Fruit fly (Drosophila melanogaster) whole organism, wandering third instar larva: ENCODE measurements around the gene His3.3B.
A peak's percentile ranks its signal among the peaks of the same experiment; 100 is the strongest.

Source experiments
- Abd-B ChIP-seq: fragments of >200 bp; optimal IDR thresholded peaks from 2 replicates; lab custom pipeline; 2017; ENCODE audit warnings: missing biosample characterization, missing genetic modification characterization
- CG32264 ChIP-seq: fragments of 200-800 bp; sonication (Bioruptor generic); optimal IDR thresholded peaks from 2 replicates; lab custom pipeline; 2016; ENCODE audit warnings: missing biosample characterization, missing genetic modification characterization
- CrebA ChIP-seq: fragments of 200-800 bp; sonication (Bioruptor generic); optimal IDR thresholded peaks from 2 replicates; lab custom pipeline; 2016; ENCODE audit warnings: missing biosample characterization, mild to moderate bottlenecking, missing genetic modification characterization, borderline replicate concordance
- Dfd ChIP-seq: fragments of >200 bp; optimal IDR thresholded peaks from 2 replicates; lab custom pipeline; 2017; ENCODE audit warnings: missing biosample characterization, missing genetic modification characterization
- Dif ChIP-seq: fragments of 200-275, 200-300 bp; sonication (Bioruptor generic); optimal IDR thresholded peaks from 2 replicates; lab custom pipeline; 2018; ENCODE audit warnings: missing biosample characterization, missing genetic modification characterization; ENCODE audit not compliant: partially characterized antibody
- GATAd ChIP-seq: sonication (Bioruptor generic); optimal IDR thresholded peaks from 2 replicates; lab custom pipeline; 2016; ENCODE audit warnings: missing biosample characterization, missing genetic modification characterization
- HLH106 ChIP-seq: fragments of 200-800 bp; optimal IDR thresholded peaks from 3 replicates; lab custom pipeline; 2019; ENCODE audit warnings: missing biosample characterization, mild to moderate bottlenecking, missing genetic modification characterization, moderate library complexity
- Hnf4 ChIP-seq: fragments of 200-800 bp; sonication (Bioruptor generic); optimal IDR thresholded peaks from 2 replicates; lab custom pipeline; 2016; ENCODE audit warnings: missing biosample characterization, mild to moderate bottlenecking, missing genetic modification characterization
- Hr78 ChIP-seq: fragments of >200 bp; optimal IDR thresholded peaks from 2 replicates; lab custom pipeline; 2017; ENCODE audit warnings: missing biosample characterization, missing genetic modification characterization
- Hr83 ChIP-seq: fragments of 200-300 bp; sonication (Bioruptor generic); optimal IDR thresholded peaks from 2 replicates; lab custom pipeline; 2016; ENCODE audit warnings: missing biosample characterization, mild to moderate bottlenecking, missing genetic modification characterization, moderate library complexity; ENCODE audit not compliant: poor library complexity, severe bottlenecking
- Jra ChIP-seq: sonication (Bioruptor generic); optimal IDR thresholded peaks from 2 replicates; lab custom pipeline; 2016; ENCODE audit warnings: missing biosample characterization, missing genetic modification characterization
- Mio ChIP-seq: sonication (Bioruptor generic); optimal IDR thresholded peaks from 2 replicates; lab custom pipeline; 2016; ENCODE audit warnings: missing biosample characterization, missing genetic modification characterization
- Myc ChIP-seq: fragments of >200 bp; optimal IDR thresholded peaks from 2 replicates; lab custom pipeline; 2017
- N ChIP-seq: fragments of >200 bp; optimal IDR thresholded peaks from 2 replicates; lab custom pipeline; 2018; ENCODE audit warnings: missing biosample characterization, missing external identifiers, missing genetic modification characterization
- OdsH ChIP-seq: fragments of 200-800 bp; sonication (Bioruptor generic); optimal IDR thresholded peaks from 2 replicates; lab custom pipeline; 2016; ENCODE audit warnings: missing biosample characterization, mild to moderate bottlenecking, missing genetic modification characterization
- Rel ChIP-seq, 2 experiments: fragments of 200-800 bp; sonication (Bioruptor generic) in 1 of 2; optimal IDR thresholded peaks; 2 replicates in 1 of 2; 3 replicates in 1 of 2; lab custom pipeline; 2016 to 2019; ENCODE audit warnings: mild to moderate bottlenecking in 2 of 2, missing biosample characterization in 2 of 2, missing genetic modification characterization in 2 of 2, moderate library complexity in 1 of 2
- Sp1 ChIP-seq: fragments of 200-800 bp; sonication (Bioruptor generic); optimal IDR thresholded peaks from 3 replicates; lab custom pipeline; 2019; ENCODE audit warnings: missing biosample characterization, mild to moderate bottlenecking, missing genetic modification characterization, moderate library complexity
- br ChIP-seq: fragments of 200-800 bp; sonication (Bioruptor generic); optimal IDR thresholded peaks from 2 replicates; lab custom pipeline; 2016; ENCODE audit warnings: missing biosample characterization, missing genetic modification characterization
- brk ChIP-seq: fragments of 200-800 bp; sonication (Bioruptor generic); optimal IDR thresholded peaks from 2 replicates; lab custom pipeline; 2016; ENCODE audit warnings: missing biosample characterization, mild to moderate bottlenecking, missing genetic modification characterization
- dl ChIP-seq, 2 experiments: fragments of 175-275, 200-275 bp in 1 of 2; fragments of 200-275 bp in 1 of 2; sonication (Bioruptor generic); optimal IDR thresholded peaks; lab custom pipeline; 2018; ENCODE audit warnings: mild to moderate bottlenecking in 2 of 2, missing biosample characterization in 2 of 2, missing genetic modification characterization in 2 of 2, moderate library complexity in 2 of 2; ENCODE audit not compliant: partially characterized antibody in 2 of 2, insufficient read depth in 1 of 2
- dmrt93B ChIP-seq: fragments of 200-800 bp; sonication (Bioruptor generic); optimal IDR thresholded peaks from 2 replicates; lab custom pipeline; 2018; ENCODE audit warnings: missing biosample characterization, mild to moderate bottlenecking, missing genetic modification characterization
- dsf ChIP-seq: sonication (Bioruptor generic); optimal IDR thresholded peaks from 2 replicates; lab custom pipeline; 2016; ENCODE audit warnings: missing biosample characterization, missing genetic modification characterization, borderline replicate concordance
- ey ChIP-seq: fragments of 200-800 bp; sonication (Bioruptor generic); optimal IDR thresholded peaks from 2 replicates; lab custom pipeline; 2016; ENCODE audit warnings: missing biosample characterization, missing genetic modification characterization
- foxo ChIP-seq, 2 experiments: fragments of 200-800 bp; sonication (Bioruptor generic); optimal IDR thresholded peaks; 2 replicates in 1 of 2; 3 replicates in 1 of 2; lab custom pipeline; 2016 to 2017; ENCODE audit warnings: missing biosample characterization in 2 of 2, missing genetic modification characterization in 2 of 2
- fru ChIP-seq: fragments of 200-800 bp; sonication (Bioruptor generic); optimal IDR thresholded peaks from 3 replicates; lab custom pipeline; 2016; ENCODE audit warnings: missing biosample characterization, mild to moderate bottlenecking, missing genetic modification characterization
- h ChIP-seq: fragments of 200-800 bp; sonication (Bioruptor generic); optimal IDR thresholded peaks from 3 replicates; lab custom pipeline; 2016; ENCODE audit warnings: missing biosample characterization, mild to moderate bottlenecking, missing genetic modification characterization
- jim ChIP-seq: fragments of 175-275, 200-325 bp; sonication (Bioruptor generic); optimal IDR thresholded peaks from 2 replicates; lab custom pipeline; 2016; ENCODE audit warnings: missing biosample characterization, mild to moderate bottlenecking, missing genetic modification characterization
- lola ChIP-seq: fragments of >200 bp; optimal IDR thresholded peaks from 2 replicates; lab custom pipeline; 2017; ENCODE audit warnings: missing biosample characterization, missing genetic modification characterization
- pan ChIP-seq: fragments of >200 bp; optimal IDR thresholded peaks from 2 replicates; lab custom pipeline; 2017
- psq ChIP-seq: fragments of 200-800 bp; sonication (Bioruptor generic); optimal IDR thresholded peaks from 3 replicates; lab custom pipeline; 2017; ENCODE audit warnings: missing biosample characterization, mild to moderate bottlenecking, missing genetic modification characterization, moderate library complexity
- rgr ChIP-seq: fragments of 200-800 bp; sonication (Bioruptor generic); optimal IDR thresholded peaks from 3 replicates; lab custom pipeline; 2016; ENCODE audit warnings: missing biosample characterization, mild to moderate bottlenecking, missing genetic modification characterization
- sage ChIP-seq: fragments of 200-800 bp; sonication (Bioruptor generic); optimal IDR thresholded peaks from 2 replicates; lab custom pipeline; 2016; ENCODE audit warnings: missing biosample characterization, mild to moderate bottlenecking, missing genetic modification characterization
- sv ChIP-seq: fragments of 200-800 bp; sonication (Bioruptor generic); optimal IDR thresholded peaks from 3 replicates; lab custom pipeline; 2016; ENCODE audit warnings: missing biosample characterization, missing genetic modification characterization
- usp ChIP-seq: fragments of >200 bp; optimal IDR thresholded peaks from 2 replicates; lab custom pipeline; 2017; ENCODE audit warnings: missing biosample characterization, missing genetic modification characterization
- woc ChIP-seq: sonication (Bioruptor generic); optimal IDR thresholded peaks from 2 replicates; lab custom pipeline; 2016; ENCODE audit warnings: missing biosample characterization, mild to moderate bottlenecking, missing genetic modification characterization

His3.3B gene

DNA sequence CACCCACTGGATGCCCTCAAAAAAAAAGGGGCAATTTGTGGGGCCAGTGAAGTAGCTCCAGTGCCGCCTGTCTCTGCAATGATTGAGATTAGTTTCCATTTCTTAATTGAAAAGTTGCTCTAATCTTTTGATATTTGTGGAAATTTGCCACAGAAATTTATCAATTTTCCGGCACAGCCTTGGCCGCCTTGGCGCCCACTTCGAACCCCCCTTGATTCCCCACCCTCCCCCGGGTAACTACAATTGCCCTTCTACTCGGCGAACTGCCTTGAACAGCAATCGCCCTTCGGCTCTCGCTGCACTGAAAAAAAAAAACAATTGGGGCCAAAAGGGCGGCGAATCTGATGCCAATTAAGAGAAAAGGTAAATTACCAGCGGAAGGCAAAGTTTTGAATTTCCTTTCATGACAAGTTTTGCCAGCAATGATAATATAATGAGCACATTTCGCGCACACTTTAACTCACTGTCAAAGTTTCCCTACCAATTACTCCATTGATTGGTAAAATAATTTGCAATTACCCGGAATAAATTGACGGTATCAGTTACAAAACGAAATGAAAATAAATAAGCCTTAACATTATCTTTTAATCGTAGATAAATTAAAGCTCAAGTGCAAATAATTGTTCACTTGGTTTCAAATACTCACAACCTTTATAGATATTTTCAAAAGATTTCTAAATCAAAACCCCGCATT, 36.7 kb downstream of the His3.3B start:
- TF ChIP-seq Hr83 (no peak), Jra (GFP tag; lab: Kevin White, UChicago) (no peak), HLH106 (tag; lab: Kevin White, UChicago) (no peak), Dfd (no peak), CrebA (no peak), pan (lab: Kevin White, UChicago) (no peak), usp (no peak)
- TF ChIP-seq, all 38 proteins: peak for 0

DNA sequence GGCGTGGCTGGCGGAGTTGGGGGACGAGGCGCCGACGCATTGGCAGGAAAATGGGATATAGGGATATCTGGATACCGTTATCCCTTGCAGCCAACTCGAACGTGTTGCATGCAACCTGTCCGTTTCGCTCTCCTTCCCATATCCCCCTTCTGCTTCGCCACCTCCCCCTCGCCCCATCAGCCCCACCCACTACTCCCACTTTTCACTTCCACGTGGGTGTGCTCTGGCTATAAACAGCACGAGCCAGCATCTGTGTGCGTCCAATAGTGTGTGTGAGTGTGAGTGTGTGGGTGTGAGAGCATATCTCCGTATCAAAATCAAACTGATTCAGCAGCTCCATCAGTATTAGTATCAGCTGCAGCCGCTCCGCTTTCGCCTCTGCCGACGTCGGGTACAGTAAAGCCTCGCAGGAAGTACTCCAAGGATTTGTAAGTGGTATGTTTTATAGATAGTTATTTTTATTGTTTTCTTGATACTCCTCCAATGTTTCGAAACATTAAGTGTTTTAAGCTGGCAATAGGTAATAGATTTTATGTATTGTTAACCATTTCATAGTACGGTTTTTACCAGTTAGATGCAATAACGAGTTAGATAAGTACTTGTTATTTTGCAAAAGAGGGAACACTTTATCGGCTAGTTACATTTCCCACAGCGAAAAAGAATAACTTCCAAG, 37.4 kb downstream of the His3.3B start:
- TF ChIP-seq Hr83: no peak
- TF ChIP-seq jim (GFP tag; lab: Kevin White, UChicago): no peak
- no peak for TF ChIP-seq brk (GFP tag; lab: Kevin White, UChicago)
- TF ChIP-seq, all 38 proteins: peak for 0

DNA sequence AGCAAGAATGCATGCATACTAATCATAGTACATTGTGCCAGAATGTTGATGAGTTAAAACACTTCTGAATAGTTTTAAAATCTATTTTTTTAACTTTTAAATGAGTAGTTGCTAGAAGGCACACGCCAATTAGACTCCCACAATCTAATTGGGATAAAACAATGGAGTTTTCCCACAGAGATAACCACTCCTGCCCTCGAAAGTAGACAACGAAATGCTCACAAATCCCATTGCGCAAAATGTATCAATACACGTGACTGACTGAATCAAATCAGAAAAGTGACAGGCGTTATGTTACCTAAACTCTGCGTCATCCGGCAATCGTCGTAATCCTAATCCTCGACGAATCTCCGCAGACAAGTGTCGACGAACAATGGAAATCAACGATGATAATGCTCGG, 38.6 kb downstream of the His3.3B start:
- TF ChIP-seq jim (GFP tag; lab: Kevin White, UChicago): no peak
- TF ChIP-seq br: no peak
- no peak for TF ChIP-seq woc (GFP tag; lab: Kevin White, UChicago)

DNA sequence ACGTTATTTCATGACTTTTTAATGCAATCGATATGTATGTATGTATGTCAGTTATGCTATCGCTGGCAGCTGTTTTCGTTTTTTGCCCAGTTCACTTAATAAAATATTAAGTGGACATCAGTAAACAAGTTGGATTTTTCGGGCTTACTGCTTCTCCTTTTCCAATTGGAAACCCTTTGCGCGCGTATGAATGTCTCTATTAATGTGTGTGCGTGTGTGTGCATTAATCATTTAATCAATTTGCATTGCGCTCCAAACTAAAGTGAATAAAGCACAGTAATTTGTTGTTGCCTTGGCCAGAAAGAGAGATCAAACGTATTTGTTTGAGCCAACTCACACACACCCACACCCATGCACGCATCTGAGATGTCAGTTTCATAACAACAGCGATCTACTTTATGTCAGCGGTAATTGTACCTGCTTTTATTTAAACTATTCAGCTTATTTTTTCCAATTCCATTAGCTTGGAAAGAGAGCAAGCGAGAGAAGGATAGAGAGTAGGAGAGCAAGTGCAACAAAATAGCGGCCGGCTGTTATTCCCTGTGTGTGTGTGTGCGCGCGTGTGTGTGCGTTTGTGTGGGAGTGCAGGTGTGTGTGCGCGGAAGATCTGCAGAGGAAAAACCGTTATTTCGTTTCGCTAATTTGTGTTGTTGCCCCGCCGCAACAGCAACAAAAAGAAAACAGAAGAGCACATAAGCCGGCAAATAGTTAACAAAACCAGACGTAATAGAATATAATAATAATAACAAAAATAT, 46.1 kb downstream of the His3.3B start:
- TF ChIP-seq Dfd (peak; percentile 85), dmrt93B (GFP tag; lab: Kevin White, UChicago) (no peak)

DNA sequence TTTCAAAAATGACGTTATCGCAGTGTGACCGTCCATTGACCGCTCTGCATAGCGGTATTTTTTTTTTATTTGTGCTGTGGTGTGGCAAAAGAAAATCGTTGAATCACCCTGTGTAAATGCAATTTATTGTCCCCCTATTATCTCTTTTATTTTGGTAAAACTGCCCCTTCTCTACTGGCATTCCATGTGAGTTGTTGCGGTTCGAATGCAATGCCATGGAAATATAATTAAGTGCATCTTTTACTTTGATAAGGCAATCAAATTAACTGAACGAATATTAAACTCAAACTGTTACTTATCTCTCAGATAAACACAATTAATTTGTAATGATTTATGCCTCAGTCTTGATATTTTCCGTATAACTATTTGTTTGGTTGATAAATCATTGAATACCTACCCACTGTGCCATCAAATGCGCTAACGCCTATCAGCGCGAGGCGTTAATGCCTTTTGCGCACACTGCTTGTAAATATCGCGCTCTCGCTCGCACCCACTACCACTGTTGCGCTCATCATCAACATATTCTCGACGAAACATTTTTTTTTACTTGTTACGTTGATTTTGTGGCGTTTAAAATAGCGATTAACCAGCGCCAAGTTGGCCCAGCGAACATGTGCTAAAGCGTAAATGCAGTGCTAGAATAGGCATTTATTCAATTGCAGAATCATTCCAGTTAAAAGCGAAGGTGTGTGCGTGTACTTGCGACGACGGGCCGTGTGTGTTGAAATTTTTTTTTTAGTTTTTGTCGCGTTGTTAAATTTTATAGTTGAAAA, 47.2 kb downstream of the His3.3B start:
- TF ChIP-seq lola (GFP tag; lab: Kevin White, UChicago) (no peak), Rel (GFP tag; optimal IDR thresholded peaks at IDR 0.05; lab: Kevin White, UChicago) (no peak), Rel (tag; optimal IDR thresholded peaks at IDR 0.05; lab: Kevin White, UChicago) (no peak), N (GFP tag; lab: Kevin White, UChicago) (no peak), Jra (GFP tag; lab: Kevin White, UChicago) (no peak), CrebA (no peak), fru (GFP tag; lab: Kevin White, UChicago) (peak; percentile 29), Dif (GFP tag; lab: Kevin White, UChicago) (no peak), Hr78 (GFP tag; lab: Kevin White, UChicago) (no peak), dsf (GFP tag; lab: Kevin White, UChicago) (no peak), jim (GFP tag; lab: Kevin White, UChicago) (no peak), Hnf4 (no peak), foxo (GFP tag; optimal IDR thresholded peaks at IDR 0.05; lab: Kevin White, UChicago) (peak in 1 of 2 experiments; percentile 37), pan (lab: Kevin White, UChicago) (no peak), brk (GFP tag; lab: Kevin White, UChicago) (no peak), HLH106 (tag; lab: Kevin White, UChicago) (peak; percentile 58), ey (peak; percentile 25), GATAd (GFP tag; lab: Kevin White, UChicago) (no peak), br (no peak), Sp1 (peak; percentile 19), OdsH (GFP tag; lab: Kevin White, UChicago) (peak; percentile 28), h (GFP tag; lab: Kevin White, UChicago) (peak; percentile 7), Dfd (no peak), dl (GFP tag; optimal IDR thresholded peaks at IDR 0.05; lab: Kevin White, UChicago; ENCODE audit: insufficient read depth in 1 of 2, partially characterized antibody in 2 of 2) (no peak), woc (GFP tag; lab: Kevin White, UChicago) (peak; percentile 68), sv (GFP tag; lab: Kevin White, UChicago) (no peak), rgr (GFP tag; lab: Kevin White, UChicago) (peak; percentile 21), Abd-B (GFP tag; lab: Kevin White, UChicago) (no peak), usp (no peak), sage (no peak), psq (GFP tag; lab: Kevin White, UChicago) (peak; percentile 21), Mio (GFP tag; lab: Kevin White, UChicago) (no peak), Hr83 (peak; percentile 17), Myc (no peak), dmrt93B (GFP tag; lab: Kevin White, UChicago) (no peak), CG32264 (no peak)
